Worm (Caenorhabditis elegans) whole organism, L2 larva: ENCODE data around the gene dpy-23.

Experiments used
- ceh-82 ChIP-seq: fragments of 150-350 bp; optimal IDR thresholded peaks from 2 replicates; lab custom pipeline; 2014; ENCODE audit warnings: missing biosample characterization, missing genetic modification characterization
- nhr-11 ChIP-seq: fragments of 150-350 bp; optimal IDR thresholded peaks from 2 replicates; lab custom pipeline; 2014; ENCODE audit warnings: missing biosample characterization, missing genetic modification characterization
- ztf-1 ChIP-seq: fragments of 200-800 bp; sonication (Bioruptor generic); conservative IDR thresholded peaks from 2 replicates; pipeline ENCODE4 v1.3.6; 2022; ENCODE audit warnings: missing genetic modification characterization, missing compliant biosample characterization

- TF ChIP-seq ceh-82 (tag; lab: Kevin White, UChicago) (no peak), nhr-11 (tag; lab: Kevin White, UChicago) (no peak), ztf-1 (GFP tag; lab: Robert Waterston, UW) (no peak)
Measured at ce11 chrX:4363200-4363599, 26.0 kb upstream of the dpy-23 start, which contains the start of gene F14H12.17.
